Fruit fly (Drosophila melanogaster) whole organism, embryonic: ENCODE data around the gene sage.
A peak's percentile ranks its signal among the peaks of the same experiment; 100 is the strongest.

Experiments
- Bteb2 ChIP-seq: fragments of 200-800 bp; sonication (Bioruptor generic); optimal IDR thresholded peaks from 2 replicates; lab custom pipeline; 2016; ENCODE audit warnings: missing biosample characterization, missing genetic modification characterization
- C15 ChIP-seq: fragments of 200-800 bp; sonication (Bioruptor generic); IDR thresholded peaks from 3 replicates; pipeline ENCODE4 v1.3.6; 2022; ENCODE audit warnings: missing biosample characterization, missing genetic modification characterization
- CG10431 ChIP-seq: fragments of 200-800 bp; sonication (Bioruptor generic); optimal IDR thresholded peaks from 3 replicates; lab custom pipeline; 2018; ENCODE audit warnings: missing biosample characterization, mild to moderate bottlenecking, missing genetic modification characterization
- CG10959 ChIP-seq: fragments of 200-800 bp; sonication (Bioruptor generic); IDR thresholded peaks from 2 replicates; pipeline ENCODE4 v1.3.6; 2022; ENCODE audit warnings: missing biosample characterization, missing genetic modification characterization
- CG11247 ChIP-seq: fragments of 200-800 bp; sonication (Bioruptor generic); IDR thresholded peaks from 2 replicates; pipeline ENCODE4 v1.3.6; 2022; ENCODE audit warnings: missing biosample characterization, missing genetic modification characterization
- CG11723 ChIP-seq: fragments of 200-800 bp; sonication (Bioruptor generic); optimal IDR thresholded peaks from 2 replicates; lab custom pipeline; 2017; ENCODE audit warnings: missing biosample characterization, mild to moderate bottlenecking, missing genetic modification characterization
- CG12219 ChIP-seq: fragments of 200-800 bp; sonication (Bioruptor generic); optimal IDR thresholded peaks from 3 replicates; lab custom pipeline; 2018; ENCODE audit warnings: missing biosample characterization, mild to moderate bottlenecking, missing genetic modification characterization
- CG12236 ChIP-seq: fragments of 200-800 bp; sonication (Bioruptor generic); optimal IDR thresholded peaks from 2 replicates; lab custom pipeline; 2016; ENCODE audit warnings: missing biosample characterization, missing genetic modification characterization
- CG1233 ChIP-seq: fragments of 200-800 bp; sonication (Bioruptor generic); optimal IDR thresholded peaks from 4 replicates; lab custom pipeline; 2018; ENCODE audit warnings: missing biosample characterization, mild to moderate bottlenecking, missing genetic modification characterization
- CG12391 ChIP-seq: fragments of 200-800 bp; sonication (Bioruptor generic); optimal IDR thresholded peaks from 3 replicates; lab custom pipeline; 2018; ENCODE audit warnings: missing biosample characterization, mild to moderate bottlenecking, missing genetic modification characterization, moderate library complexity
- CG13287 ChIP-seq: fragments of 200-800 bp; sonication (Bioruptor generic); IDR thresholded peaks from 2 replicates; pipeline ENCODE4 v1.3.6; 2022; ENCODE audit warnings: missing biosample characterization, missing genetic modification characterization; ENCODE audit not compliant: partially characterized antibody
- CG13624 ChIP-seq: fragments of 200-800 bp; sonication (Bioruptor generic); optimal IDR thresholded peaks from 2 replicates; lab custom pipeline; 2016; ENCODE audit warnings: missing biosample characterization, missing genetic modification characterization
- CG13775 ChIP-seq: fragments of 200-800 bp; sonication (Bioruptor generic); optimal IDR thresholded peaks from 3 replicates; lab custom pipeline; 2017; ENCODE audit warnings: missing biosample characterization, mild to moderate bottlenecking, missing genetic modification characterization
- CG14050 ChIP-seq: fragments of 200-800 bp; sonication (Bioruptor generic); IDR thresholded peaks from 3 replicates; pipeline ENCODE4 v1.3.6; 2022; ENCODE audit warnings: missing biosample characterization, missing genetic modification characterization
- CG14965 ChIP-seq: fragments of 200-800 bp; sonication (Bioruptor generic); optimal IDR thresholded peaks from 2 replicates; lab custom pipeline; 2016; ENCODE audit warnings: missing biosample characterization, missing genetic modification characterization, borderline replicate concordance
- CG17612 ChIP-seq: fragments of 200-800 bp; sonication (Bioruptor generic); IDR thresholded peaks from 2 replicates; pipeline ENCODE4 v1.3.6; 2022; ENCODE audit warnings: missing biosample characterization, missing genetic modification characterization
- CG2199 ChIP-seq: fragments of 200-800 bp; sonication (Bioruptor generic); IDR thresholded peaks from 3 replicates; pipeline ENCODE4 v1.3.6; 2022; ENCODE audit warnings: missing biosample characterization, missing genetic modification characterization
- CG30020 ChIP-seq: fragments of 200-800 bp; optimal IDR thresholded peaks from 2 replicates; lab custom pipeline; 2019; ENCODE audit warnings: missing biosample characterization, mild to moderate bottlenecking, missing genetic modification characterization, moderate library complexity
- CG31441 ChIP-seq: fragments of 200-800 bp; sonication (Bioruptor generic); IDR thresholded peaks from 2 replicates; pipeline ENCODE4 v1.3.6; 2022; ENCODE audit warnings: missing biosample characterization, missing genetic modification characterization
- CG33557 ChIP-seq: fragments of 200-800 bp; sonication (Bioruptor generic); optimal IDR thresholded peaks from 2 replicates; lab custom pipeline; 2019; ENCODE audit warnings: missing biosample characterization, mild to moderate bottlenecking, missing genetic modification characterization, moderate library complexity
- CG34422 ChIP-seq: fragments of 200-800 bp; sonication (Bioruptor generic); IDR thresholded peaks from 3 replicates; pipeline ENCODE4 v1.3.6; 2022; ENCODE audit warnings: missing biosample characterization, missing genetic modification characterization
- CG8765 ChIP-seq: fragments of 200-800 bp; sonication (Bioruptor generic); IDR thresholded peaks from 2 replicates; pipeline ENCODE4 v1.3.6; 2022; ENCODE audit warnings: missing biosample characterization, missing genetic modification characterization
- CG9437 ChIP-seq: fragments of 200-800 bp; sonication (Bioruptor generic); optimal IDR thresholded peaks from 2 replicates; lab custom pipeline; 2018; ENCODE audit warnings: missing biosample characterization, mild to moderate bottlenecking, missing genetic modification characterization
- CG9797 ChIP-seq: fragments of 200-800 bp; sonication (Bioruptor generic); optimal IDR thresholded peaks from 3 replicates; lab custom pipeline; 2018; ENCODE audit warnings: missing biosample characterization, mild to moderate bottlenecking, missing genetic modification characterization
- Dad ChIP-seq: fragments of 200-800 bp; sonication (Bioruptor generic); optimal IDR thresholded peaks from 3 replicates; lab custom pipeline; 2016; ENCODE audit warnings: missing biosample characterization, missing genetic modification characterization
- Dek ChIP-seq: fragments of 200-800 bp; sonication (Bioruptor generic); optimal IDR thresholded peaks from 3 replicates; lab custom pipeline; 2019; ENCODE audit warnings: missing biosample characterization, mild to moderate bottlenecking, missing genetic modification characterization, moderate library complexity
- Dip2 ChIP-seq: fragments of 200-800 bp; sonication (Bioruptor generic); IDR thresholded peaks from 2 replicates; pipeline ENCODE4 v1.3.6; 2022; ENCODE audit warnings: missing biosample characterization, missing genetic modification characterization
- Gsc ChIP-seq: fragments of 200-800 bp; sonication (Bioruptor generic); IDR thresholded peaks from 2 replicates; pipeline ENCODE4 v1.3.6; 2022; ENCODE audit warnings: missing biosample characterization, missing genetic modification characterization
- HHEX ChIP-seq: fragments of 200-800 bp; sonication (Bioruptor generic); optimal IDR thresholded peaks from 3 replicates; lab custom pipeline; 2017; ENCODE audit warnings: missing biosample characterization, mild to moderate bottlenecking, missing genetic modification characterization, missing genetic modification reagents
- HLH4C ChIP-seq: fragments of 200-800 bp; sonication (Bioruptor generic); IDR thresholded peaks from 3 replicates; pipeline ENCODE4 v1.3.6; 2022; ENCODE audit warnings: missing biosample characterization, missing genetic modification characterization; ENCODE audit not compliant: partially characterized antibody
- Hey ChIP-seq: fragments of 200-800 bp; sonication (Bioruptor generic); optimal IDR thresholded peaks from 3 replicates; lab custom pipeline; 2018; ENCODE audit warnings: missing biosample characterization, mild to moderate bottlenecking, missing genetic modification characterization
- Hr39 ChIP-seq: fragments of >200 bp; optimal IDR thresholded peaks from 2 replicates; lab custom pipeline; 2017
- Myb ChIP-seq: fragments of 200-800 bp; sonication (Bioruptor generic); optimal IDR thresholded peaks from 2 replicates; lab custom pipeline; 2016; ENCODE audit warnings: missing biosample characterization, missing genetic modification characterization
- NK7.1 ChIP-seq: fragments of 200-800 bp; sonication (Bioruptor generic); optimal IDR thresholded peaks from 3 replicates; lab custom pipeline; 2016; ENCODE audit warnings: missing biosample characterization, missing genetic modification characterization
- Opbp ChIP-seq: fragments of 200-800 bp; sonication (Bioruptor generic); IDR thresholded peaks from 3 replicates; pipeline ENCODE4 v1.3.6; 2022; ENCODE audit warnings: missing biosample characterization, missing genetic modification characterization; ENCODE audit not compliant: partially characterized antibody
- Pdp1 ChIP-seq, 2 experiments: fragments of 200-800 bp; sonication (Bioruptor generic); optimal IDR thresholded peaks; 3 replicates each; lab custom pipeline; 2016; ENCODE audit warnings: missing biosample characterization in 2 of 2, missing genetic modification characterization in 2 of 2, mild to moderate bottlenecking in 1 of 2, moderate library complexity in 1 of 2
- amos ChIP-seq: fragments of 200-800 bp; sonication (Bioruptor generic); IDR thresholded peaks from 2 replicates; pipeline ENCODE4 v1.3.6; 2022; ENCODE audit warnings: missing biosample characterization, missing genetic modification characterization; ENCODE audit not compliant: partially characterized antibody
- ara ChIP-seq: fragments of 200-800 bp; sonication (Bioruptor generic); IDR thresholded peaks from 2 replicates; pipeline ENCODE4 v1.3.6; 2022; ENCODE audit warnings: missing biosample characterization, missing genetic modification characterization
- bcd ChIP-seq: fragments of 200-800 bp; sonication (Bioruptor generic); optimal IDR thresholded peaks from 2 replicates; lab custom pipeline; 2017; ENCODE audit warnings: missing biosample characterization, mild to moderate bottlenecking, missing genetic modification characterization
- dm ChIP-seq: fragments of 200-800 bp; sonication (Bioruptor generic); optimal IDR thresholded peaks from 3 replicates; lab custom pipeline; 2016; ENCODE audit warnings: missing biosample characterization, missing genetic modification characterization
- h ChIP-seq: fragments of >200 bp; optimal IDR thresholded peaks from 2 replicates; lab custom pipeline; 2017
- lbe ChIP-seq: fragments of 200-800 bp; sonication (Bioruptor generic); optimal IDR thresholded peaks from 2 replicates; lab custom pipeline; 2016; ENCODE audit warnings: missing biosample characterization, mild to moderate bottlenecking, missing genetic modification characterization
- lilli ChIP-seq: fragments of 200-800 bp; sonication (Bioruptor generic); optimal IDR thresholded peaks from 3 replicates; lab custom pipeline; 2016; ENCODE audit warnings: missing biosample characterization, missing genetic modification characterization
- mld ChIP-seq: fragments of 200-800 bp; sonication (Bioruptor generic); IDR thresholded peaks from 3 replicates; pipeline ENCODE4 v1.3.6; 2022; ENCODE audit warnings: missing biosample characterization, missing genetic modification characterization; ENCODE audit not compliant: partially characterized antibody
- p53 ChIP-seq: fragments of 200-800 bp; sonication (Bioruptor generic); optimal IDR thresholded peaks from 2 replicates; lab custom pipeline; 2016; ENCODE audit warnings: missing biosample characterization, missing genetic modification characterization
- peb ChIP-seq: fragments of 200-800 bp; sonication (Bioruptor generic); IDR thresholded peaks from 2 replicates; pipeline ENCODE4 v1.3.6; 2022; ENCODE audit warnings: missing biosample characterization, missing genetic modification characterization
- ranshi ChIP-seq: fragments of 200-800 bp; sonication (Bioruptor generic); IDR thresholded peaks from 2 replicates; pipeline ENCODE4 v1.3.6; 2022; ENCODE audit warnings: missing biosample characterization, missing genetic modification characterization
- row ChIP-seq: fragments of 200-800 bp; sonication (Bioruptor generic); IDR thresholded peaks from 3 replicates; pipeline ENCODE4 v1.3.6; 2022; ENCODE audit warnings: missing biosample characterization, missing genetic modification characterization
- sob ChIP-seq: fragments of 200-800 bp; sonication (Bioruptor generic); IDR thresholded peaks from 2 replicates; pipeline ENCODE4 v1.3.6; 2022; ENCODE audit warnings: missing biosample characterization, missing genetic modification characterization
- stwl ChIP-seq: fragments of 200-800 bp; sonication (Bioruptor generic); optimal IDR thresholded peaks from 3 replicates; lab custom pipeline; 2018; ENCODE audit warnings: missing biosample characterization, mild to moderate bottlenecking, missing genetic modification characterization, moderate library complexity
- trem ChIP-seq: fragments of 200-800 bp; optimal IDR thresholded peaks from 3 replicates; lab custom pipeline; 2019; ENCODE audit warnings: missing biosample characterization, mild to moderate bottlenecking, missing genetic modification characterization, moderate library complexity

The sage gene

dm6 chr3R:9220064-9220864 lies 43.7 kb downstream of the sage start (continued):
- no peak for TF ChIP-seq CG14050 (GFP tag; lab: Robert Waterston, UW)
- no peak for TF ChIP-seq CG34422
- TF ChIP-seq HLH4C, result no peak
- TF ChIP-seq CG17612 (GFP tag; lab: Robert Waterston, UW), result no peak
- TF ChIP-seq CG13775 (GFP tag; lab: Kevin White, UChicago), result peak; percentile 63
- no peak for TF ChIP-seq stwl (tag; lab: Kevin White, UChicago)
- peak; percentile 40; the same call in 1 of the 2 replicates for TF ChIP-seq ranshi (GFP tag; lab: Robert Waterston, UW)
- TF ChIP-seq Dek (tag; lab: Kevin White, UChicago), result no peak
- no peak for TF ChIP-seq peb
- peak; percentile 5 for TF ChIP-seq CG13624
- TF ChIP-seq lilli (GFP tag; lab: Kevin White, UChicago), result peak; percentile 74
- peak; percentile 20; the same call in 1 of the 2 replicates for TF ChIP-seq CG11247 (GFP tag; lab: Robert Waterston, UW)
- TF ChIP-seq p53 (GFP tag; lab: Kevin White, UChicago), result no peak
- peak; percentile 14 for TF ChIP-seq CG12391 (tag; lab: Kevin White, UChicago)
- peak; percentile 38 for TF ChIP-seq Bteb2
- TF ChIP-seq Hey (tag; lab: Kevin White, UChicago), result no peak
- peak; percentile 60 for TF ChIP-seq row
- TF ChIP-seq Pdp1 (GFP tag; optimal IDR thresholded peaks at IDR 0.05; lab: Kevin White, UChicago), result peak; percentile 29 to 33
- peak; percentile 44 for TF ChIP-seq NK7.1
- peak; percentile 4 for TF ChIP-seq trem (tag; lab: Kevin White, UChicago)
- TF ChIP-seq Dip2, result no peak
- no peak for TF ChIP-seq h
- no peak for TF ChIP-seq Hr39
- TF ChIP-seq lbe (GFP tag; lab: Kevin White, UChicago), result no peak
- no peak for TF ChIP-seq CG9437 (GFP tag; lab: Kevin White, UChicago)
- no peak for TF ChIP-seq Opbp (GFP tag; lab: Robert Waterston, UW)
- TF ChIP-seq CG12236, result no peak
- TF ChIP-seq HHEX (GFP tag; lab: Kevin White, UChicago), result peak; percentile 37
- TF ChIP-seq amos, result no peak
- no peak for TF ChIP-seq CG14965 (GFP tag; lab: Kevin White, UChicago)
- no peak for TF ChIP-seq CG2199
- TF ChIP-seq Dad (GFP tag; lab: Kevin White, UChicago), result no peak
- no peak for TF ChIP-seq CG9797
- peak; percentile 60 for TF ChIP-seq CG13287 (GFP tag; lab: Robert Waterston, UW)
- TF ChIP-seq Gsc (GFP tag; lab: Robert Waterston, UW), result no peak
- no peak for TF ChIP-seq mld
- TF ChIP-seq CG10431, result no peak
- TF ChIP-seq CG33557 (GFP tag; lab: Kevin White, UChicago), result no peak
- TF ChIP-seq CG12219, result no peak
- no peak for TF ChIP-seq ara (GFP tag; lab: Robert Waterston, UW)
- TF ChIP-seq CG1233 (GFP tag; lab: Kevin White, UChicago), result no peak
- no peak for TF ChIP-seq C15 (GFP tag; lab: Robert Waterston, UW)
- no peak for TF ChIP-seq CG30020 (tag; lab: Kevin White, UChicago)
- TF ChIP-seq CG8765, result no peak
- TF ChIP-seq CG11723 (GFP tag; lab: Kevin White, UChicago), result no peak
- TF ChIP-seq CG10959, result no peak
- TF ChIP-seq dm (GFP tag; lab: Kevin White, UChicago), result no peak
- TF ChIP-seq bcd (GFP tag; lab: Kevin White, UChicago), result peak; percentile 25
- peak; percentile 47; the same call in 1 of the 2 replicates for TF ChIP-seq sob (GFP tag; lab: Robert Waterston, UW)
- TF ChIP-seq Myb (GFP tag; lab: Kevin White, UChicago), result peak; percentile 12
- no peak for TF ChIP-seq CG31441 (GFP tag; lab: Robert Waterston, UW)
